Worm (Caenorhabditis elegans) whole organism, L4 larva: ENCODE results near the gene M110.3.

Source experiments
- R02D3.7 ChIP-seq: fragments of 150-350 bp; sonication (generic microtip); optimal IDR thresholded peaks from 3 replicates; lab custom pipeline; 2014; ENCODE audit warnings: missing biosample characterization, missing genetic modification characterization
- ama-1 ChIP-seq: fragments of 150-350 bp; optimal IDR thresholded peaks from 2 replicates; lab custom pipeline; 2014; ENCODE audit warnings: inconsistent platforms, mixed read lengths
- hif-1 ChIP-seq, 2 experiments: sonication (generic microtip); optimal IDR thresholded peaks; 2 replicates each; lab custom pipeline; 2016 to 2017; ENCODE audit warnings: missing compliant biosample characterization in 2 of 2, missing genetic modification characterization in 2 of 2, missing genetic modification reagents in 2 of 2, missing genotype in 2 of 2, mild to moderate bottlenecking in 1 of 2
- madf-9 ChIP-seq: fragments of 200-800 bp; sonication (Bioruptor generic); conservative IDR thresholded peaks from 2 replicates; pipeline ENCODE4 v1.3.6; 2022; ENCODE audit warnings: missing genetic modification reagents, missing genetic modification characterization, missing compliant biosample characterization
- nhr-28 ChIP-seq: fragments of 150-350 bp; optimal IDR thresholded peaks from 2 replicates; lab custom pipeline; 2014; ENCODE audit warnings: missing biosample characterization, missing genetic modification characterization
- snpc-4 ChIP-seq: fragments of 150-350 bp; optimal IDR thresholded peaks from 2 replicates; lab custom pipeline; 2014; ENCODE audit warnings: missing biosample characterization, missing genetic modification characterization
- unc-39 ChIP-seq: sonication (generic microtip); optimal IDR thresholded peaks from 2 replicates; lab custom pipeline; 2017; ENCODE audit warnings: missing biosample characterization, missing genetic modification characterization
- ztf-11 ChIP-seq: fragments of 150-350 bp; optimal IDR thresholded peaks from 2 replicates; lab custom pipeline; 2014; ENCODE audit warnings: missing biosample characterization, missing genetic modification characterization

DNA sequence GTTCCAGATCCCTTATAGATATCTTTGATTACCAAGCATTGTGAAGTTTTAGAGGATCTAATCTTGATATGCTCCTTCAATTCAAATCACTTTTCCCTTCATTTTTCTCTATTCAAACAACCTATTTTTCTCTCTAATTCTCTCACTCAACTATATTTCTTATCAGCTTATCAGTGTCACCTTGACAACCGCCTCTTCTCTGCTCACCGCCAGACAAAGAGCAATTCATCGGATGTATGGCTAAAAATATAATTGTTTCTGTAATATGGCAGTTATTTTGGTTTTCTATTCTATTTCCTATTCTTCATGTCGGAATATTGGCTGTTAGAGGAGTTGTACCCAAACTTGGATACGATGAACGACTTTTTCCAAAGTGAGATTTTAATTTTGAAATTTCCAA, 33.3 kb upstream of the M110.3 start:
- no peak for TF ChIP-seq madf-9
- no peak for TF ChIP-seq snpc-4 (tag; lab: Kevin White, UChicago)
- no peak for TF ChIP-seq ama-1
- TF ChIP-seq R02D3.7, result no peak
- TF ChIP-seq nhr-28, result no peak
- TF ChIP-seq hif-1 (tag; optimal IDR thresholded peaks at IDR 0.05; lab: Kevin White, UChicago), result no peak
- TF ChIP-seq unc-39, result no peak
- no peak for TF ChIP-seq ztf-11 (tag; lab: Kevin White, UChicago)
